Worm (Caenorhabditis elegans): ENCODE data around the gene C05G5.5.

C05G5.5 gene

DNA sequence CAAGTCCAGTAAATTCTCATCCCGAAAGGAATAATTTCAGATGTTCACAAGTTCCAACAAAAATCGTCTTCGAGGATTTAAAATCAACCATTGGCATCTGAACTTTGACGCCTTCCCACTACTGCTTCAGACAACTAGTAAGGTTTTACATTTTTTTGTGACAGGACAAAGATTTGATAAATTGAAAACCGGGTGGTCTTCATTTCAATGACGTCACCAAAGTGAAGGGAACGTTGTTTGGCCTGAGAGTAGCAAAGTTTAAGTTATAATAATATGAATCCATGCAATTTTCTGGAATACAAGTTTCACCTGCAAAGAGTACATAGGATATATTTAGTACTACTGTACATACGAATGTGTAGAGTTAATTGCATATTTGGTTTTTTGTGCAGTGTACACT is 33.2 kb upstream of the C05G5.5 start:
- no peak for TF ChIP-seq aly-2 (tag; optimal IDR thresholded peaks at IDR 0.05)
- TF ChIP-seq nhr-11 (tag; optimal IDR thresholded peaks at IDR 0.05), result no peak
- TF ChIP-seq ceh-16 (tag; optimal IDR thresholded peaks at IDR 0.05), result no peak
- TF ChIP-seq fos-1 (tag; optimal IDR thresholded peaks at IDR 0.05), result no peak
- no peak for TF ChIP-seq ztf-4 (tag; optimal IDR thresholded peaks at IDR 0.05)
- no peak for TF ChIP-seq nhr-76 (tag; optimal IDR thresholded peaks at IDR 0.05)
- no peak for TF ChIP-seq lin-39 (tag; optimal IDR thresholded peaks at IDR 0.05)
- TF ChIP-seq ama-1 (optimal IDR thresholded peaks at IDR 0.05), result no peak
- TF ChIP-seq snpc-4 (tag; optimal IDR thresholded peaks at IDR 0.05), result no peak
- no peak for TF ChIP-seq nfya-1 (tag; optimal IDR thresholded peaks at IDR 0.05; ENCODE audit: insufficient read depth)

ce11 chrX:14793198-14793747 is 32.4 kb upstream of the C05G5.5 start, which contains the start of gene sprr-2:
Gene sprr-2, plus strand, starts transcription at chrX:14793445.
- TF ChIP-seq ztf-11 (tag; optimal IDR thresholded peaks at IDR 0.05), result no peak
- TF ChIP-seq mml-1 (tag; optimal IDR thresholded peaks at IDR 0.05), result no peak
- no peak for TF ChIP-seq lin-39 (tag; optimal IDR thresholded peaks at IDR 0.05)
- TF ChIP-seq elt-2 (tag; optimal IDR thresholded peaks at IDR 0.05), result peak; percentile 70
- no peak for TF ChIP-seq sea-2 (GFP tag; optimal IDR thresholded peaks at IDR 0.05)
- TF ChIP-seq hmg-11 (tag; optimal IDR thresholded peaks at IDR 0.05), result no peak
- no peak for TF ChIP-seq pqm-1 (tag; optimal IDR thresholded peaks at IDR 0.05)
- TF ChIP-seq lin-15B (tag; optimal IDR thresholded peaks at IDR 0.05), result no peak

DNA sequence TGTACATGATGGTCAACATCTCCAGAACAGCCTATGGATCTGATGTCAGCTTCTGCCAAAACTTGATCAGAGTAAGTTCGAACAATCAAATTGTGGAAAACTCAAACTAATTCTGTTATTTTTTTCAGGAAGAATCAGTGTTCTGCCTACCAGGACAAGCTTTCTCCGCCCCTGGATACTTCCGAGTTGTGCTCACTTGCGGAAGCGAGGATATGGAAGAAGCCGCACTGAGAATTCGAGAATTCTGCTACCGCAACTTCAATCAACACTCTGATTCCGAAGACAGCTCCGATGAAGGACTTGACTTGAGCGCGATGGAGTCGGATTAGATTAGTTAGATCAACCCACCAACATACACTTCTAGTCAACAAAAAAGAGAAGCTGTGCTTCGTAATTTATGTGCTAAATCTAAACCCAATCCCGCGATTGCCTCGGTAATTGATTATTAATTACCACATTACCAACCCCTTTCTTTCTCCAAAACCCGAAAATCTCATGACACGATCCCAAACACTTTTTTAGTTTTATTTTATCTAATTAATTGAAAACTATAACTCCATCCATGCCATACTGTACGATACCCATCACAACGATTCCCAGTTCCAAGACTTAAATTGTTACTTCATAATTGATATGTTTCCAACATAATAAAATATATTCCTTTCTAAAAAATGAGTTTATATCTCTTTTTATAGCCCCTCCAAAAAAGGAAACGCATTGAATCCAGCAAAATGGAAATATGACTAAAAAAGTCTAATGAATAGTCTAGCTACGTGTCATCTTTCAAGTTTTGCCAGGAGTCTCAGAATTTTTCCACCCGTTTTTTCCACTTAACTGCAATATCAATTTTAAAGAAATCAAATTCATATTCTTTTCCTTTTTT is 31.6 kb upstream of the C05G5.5 start:
- TF ChIP-seq nhr-237 (tag; optimal IDR thresholded peaks at IDR 0.05) (no peak), nfya-1 (tag; optimal IDR thresholded peaks at IDR 0.05; ENCODE audit: insufficient read depth) (no peak), jun-1 (tag; optimal IDR thresholded peaks at IDR 0.05) (no peak), mdl-1 (tag; optimal IDR thresholded peaks at IDR 0.05) (no peak), sea-2 (GFP tag; optimal IDR thresholded peaks at IDR 0.05) (no peak), zag-1 (tag; optimal IDR thresholded peaks at IDR 0.05) (no peak), ama-1 (optimal IDR thresholded peaks at IDR 0.05) (peak; percentile 85), pqm-1 (tag; optimal IDR thresholded peaks at IDR 0.05) (no peak), nhr-76 (tag; optimal IDR thresholded peaks at IDR 0.05) (no peak), skn-1 (tag; optimal IDR thresholded peaks at IDR 0.05) (no peak), ceh-16 (tag; optimal IDR thresholded peaks at IDR 0.05) (no peak), nhr-25 (tag; optimal IDR thresholded peaks at IDR 0.05) (peak; percentile 1), tbx-2 (tag; optimal IDR thresholded peaks at IDR 0.05) (no peak), nhr-43 (tag; optimal IDR thresholded peaks at IDR 0.05; ENCODE audit: poor library complexity, severe bottlenecking) (peak; percentile 52), nhr-23 (tag; optimal IDR thresholded peaks at IDR 0.05) (peak; percentile 1)

ce11 chrX:14791195-14791739 is 30.3 kb upstream of the C05G5.5 start:
- TF ChIP-seq ama-1 (optimal IDR thresholded peaks at IDR 0.05) (peak; percentile 64), nfya-1 (tag; optimal IDR thresholded peaks at IDR 0.05; ENCODE audit: insufficient read depth) (peak; percentile 13), egl-27 (tag; optimal IDR thresholded peaks at IDR 0.05) (no peak), egl-5 (tag; optimal IDR thresholded peaks at IDR 0.05) (no peak), sea-2 (GFP tag; optimal IDR thresholded peaks at IDR 0.05) (no peak), nhr-43 (tag; optimal IDR thresholded peaks at IDR 0.05; ENCODE audit: poor library complexity, severe bottlenecking) (peak; percentile 52)

DNA sequence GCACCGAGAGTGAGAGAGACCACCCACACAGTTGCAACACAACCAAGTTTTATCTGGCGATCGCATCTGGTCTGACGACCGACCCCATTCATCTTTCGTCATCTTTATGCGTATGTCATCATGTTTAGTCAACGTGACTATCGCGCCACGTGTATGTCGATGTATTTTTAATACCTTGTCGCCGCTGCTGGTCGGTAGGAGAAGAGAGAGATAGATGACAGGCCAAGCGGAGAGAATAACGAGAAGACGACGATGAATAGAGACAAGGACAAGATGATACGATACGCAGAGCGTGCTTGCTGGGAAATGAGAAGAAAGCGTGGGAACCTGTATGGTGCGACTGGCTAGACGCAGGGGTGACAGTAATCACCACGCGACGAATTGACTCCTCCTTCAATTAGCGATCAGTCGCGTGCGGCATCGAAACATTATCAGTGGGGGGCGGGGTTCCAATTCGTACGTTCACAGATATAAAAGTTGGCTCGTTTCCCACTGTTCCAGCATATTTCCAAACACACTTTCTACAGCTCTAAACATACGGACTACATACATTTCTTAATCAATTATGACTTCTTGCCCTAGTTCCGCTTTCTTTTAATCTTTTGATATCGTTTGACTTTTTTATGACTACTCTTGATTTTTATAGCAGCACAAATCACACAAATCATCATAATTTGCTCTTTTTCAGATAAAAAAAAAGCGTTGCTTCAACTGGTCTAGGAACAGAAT is 29.6 kb upstream of the C05G5.5 start, which contains the start of gene tatn-1:
Gene tatn-1, plus strand, starts transcription at position 689 of the 729 bp plus-strand sequence.
- TF ChIP-seq ceh-16 (tag; optimal IDR thresholded peaks at IDR 0.05), result no peak
- TF ChIP-seq egl-5 (tag; optimal IDR thresholded peaks at IDR 0.05), result peak; percentile 16
- no peak for TF ChIP-seq nhr-76 (tag; optimal IDR thresholded peaks at IDR 0.05)
- TF ChIP-seq snpc-4 (tag; optimal IDR thresholded peaks at IDR 0.05), result no peak
- TF ChIP-seq ceh-9 (tag; optimal IDR thresholded peaks at IDR 0.05), result no peak
- TF ChIP-seq mdl-1 (tag; optimal IDR thresholded peaks at IDR 0.05), result peak; percentile 93
- no peak for TF ChIP-seq nhr-12 (tag; optimal IDR thresholded peaks at IDR 0.05)
- TF ChIP-seq pqm-1 (tag; optimal IDR thresholded peaks at IDR 0.05), result peak; percentile 69
- TF ChIP-seq tbx-2 (tag; optimal IDR thresholded peaks at IDR 0.05), result peak; percentile 82
- TF ChIP-seq nhr-23 (tag; optimal IDR thresholded peaks at IDR 0.05), result peak; percentile 98
- TF ChIP-seq nhr-43 (tag; optimal IDR thresholded peaks at IDR 0.05; ENCODE audit: poor library complexity, severe bottlenecking), result peak; percentile 97
- no peak for TF ChIP-seq nhr-28 (tag; optimal IDR thresholded peaks at IDR 0.05)
- TF ChIP-seq sea-2 (GFP tag; optimal IDR thresholded peaks at IDR 0.05), result no peak
- TF ChIP-seq elt-3 (tag; optimal IDR thresholded peaks at IDR 0.05), result peak in 1 of 3 experiments; percentile 66
- TF ChIP-seq nhr-237 (tag; optimal IDR thresholded peaks at IDR 0.05), result no peak
- peak; percentile 43 for TF ChIP-seq unc-62 (GFP tag; optimal IDR thresholded peaks at IDR 0.05)
- TF ChIP-seq aly-2 (tag; optimal IDR thresholded peaks at IDR 0.05), result no peak
- no peak for TF ChIP-seq fkh-2 (tag; optimal IDR thresholded peaks at IDR 0.05)
- TF ChIP-seq ztf-4 (tag; optimal IDR thresholded peaks at IDR 0.05), result no peak
- TF ChIP-seq daf-12 (tag; optimal IDR thresholded peaks at IDR 0.05), result no peak
- no peak for TF ChIP-seq zag-1 (tag; optimal IDR thresholded peaks at IDR 0.05)
- no peak for TF ChIP-seq ceh-82 (tag; optimal IDR thresholded peaks at IDR 0.05)
- TF ChIP-seq hmg-11 (tag; optimal IDR thresholded peaks at IDR 0.05), result no peak
- peak; percentile 21 for TF ChIP-seq ceh-28 (tag; optimal IDR thresholded peaks at IDR 0.05)
- TF ChIP-seq R02D3.7 (tag; optimal IDR thresholded peaks at IDR 0.05), result no peak
